Worm (Caenorhabditis elegans) whole organism, midembryonic: Measurements from ENCODE around the gene spp-12.

Source experiments
- T22C8.4 ChIP-seq: fragments of 200-800 bp; sonication (Bioruptor generic); IDR thresholded peaks from 2 replicates; pipeline ENCODE4 v1.3.6; 2022; ENCODE audit warnings: missing genetic modification characterization, missing compliant biosample characterization
- cog-1 ChIP-seq: sonication (generic microtip); optimal IDR thresholded peaks from 2 replicates; lab custom pipeline; 2016; ENCODE audit warnings: missing genetic modification characterization, missing compliant biosample characterization
- flt-1 ChIP-seq: fragments of 200-800 bp; sonication (Bioruptor generic); IDR thresholded peaks from 2 replicates; pipeline ENCODE4 v1.3.6; 2022; ENCODE audit warnings: missing genetic modification characterization, missing compliant biosample characterization
- klf-2 ChIP-seq: fragments of 200-800 bp; sonication (Bioruptor generic); conservative IDR thresholded peaks from 2 replicates; pipeline ENCODE4 v1.3.6; 2022; ENCODE audit warnings: missing genetic modification reagents, missing genetic modification characterization, missing compliant biosample characterization
- med-1 ChIP-seq: sonication (generic microtip); optimal IDR thresholded peaks from 2 replicates; lab custom pipeline; 2017; ENCODE audit warnings: missing genetic modification characterization, mild to moderate bottlenecking, missing compliant biosample characterization, antibody characterized with exemption, missing genetic modification reagents; ENCODE audit not compliant: insufficient read depth
- ref-1 ChIP-seq: fragments of 200-800 bp; sonication (Bioruptor generic); conservative IDR thresholded peaks from 2 replicates; pipeline ENCODE4 v1.3.6; 2022; ENCODE audit warnings: missing genetic modification reagents, missing genetic modification characterization, missing compliant biosample characterization
- tab-1 ChIP-seq: fragments of 200-800 bp; sonication (Bioruptor generic); IDR thresholded peaks from 2 replicates; pipeline ENCODE4 v1.3.6; 2022; ENCODE audit warnings: missing genetic modification characterization, missing compliant biosample characterization
- ztf-23 ChIP-seq: fragments of 200-800 bp; sonication (Bioruptor generic); IDR thresholded peaks from 2 replicates; pipeline ENCODE4 v1.3.6; 2022; ENCODE audit warnings: missing genetic modification reagents, missing genetic modification characterization, missing compliant biosample characterization
- ztf-29 ChIP-seq: fragments of 200-800 bp; sonication (Bioruptor generic); IDR thresholded peaks from 2 replicates; pipeline ENCODE4 v1.3.6; 2022; ENCODE audit warnings: missing genetic modification reagents, missing genetic modification characterization, missing compliant biosample characterization

Gene spp-12

ce11 chrV:13879241-13879640, 10.4 kb upstream of the spp-12 start, which contains the start of gene lbp-7:
Gene lbp-7, plus strand, starts transcription at chrV:13879552.
- no peak for TF ChIP-seq T22C8.4
- no peak for TF ChIP-seq flt-1 (GFP tag; lab: Robert Waterston, UW)
- no peak for TF ChIP-seq klf-2
- TF ChIP-seq tab-1 (GFP tag; lab: Robert Waterston, UW): no peak
- no peak for TF ChIP-seq ztf-29
- TF ChIP-seq ref-1 (GFP tag; lab: Robert Waterston, UW): no peak
- TF ChIP-seq ztf-23 (GFP tag; lab: Robert Waterston, UW): no peak
- no peak for TF ChIP-seq cog-1 (tag; lab: Kevin White, UChicago)
- TF ChIP-seq med-1 (GFP tag; lab: Kevin White, UChicago): no peak

- TF ChIP-seq flt-1 (GFP tag; lab: Robert Waterston, UW) (no peak), tab-1 (GFP tag; lab: Robert Waterston, UW) (no peak), T22C8.4 (no peak), ztf-23 (GFP tag; lab: Robert Waterston, UW) (no peak), ref-1 (GFP tag; lab: Robert Waterston, UW) (no peak)
Measured at ce11 chrV:13880163-13880562, 9.5 kb upstream of the spp-12 start.

ce11 chrV:13880607-13881006, 9.0 kb upstream of the spp-12 start, which contains the start of gene T22G5.3:
Gene T22G5.3, plus strand, starts transcription at chrV:13880907.
- TF ChIP-seq tab-1 (GFP tag; lab: Robert Waterston, UW) (no peak), flt-1 (GFP tag; lab: Robert Waterston, UW) (no peak), med-1 (GFP tag; lab: Kevin White, UChicago) (no peak), ref-1 (GFP tag; lab: Robert Waterston, UW) (no peak), cog-1 (tag; lab: Kevin White, UChicago) (no peak), ztf-23 (GFP tag; lab: Robert Waterston, UW) (no peak), klf-2 (no peak), ztf-29 (no peak), T22C8.4 (no peak)

ce11 chrV:13887358-13887757, 2.3 kb upstream of the spp-12 start, which contains the start of gene srsx-19:
Gene srsx-19, plus strand, starts transcription at chrV:13887658.
- TF ChIP-seq cog-1 (tag; lab: Kevin White, UChicago) (no peak), tab-1 (GFP tag; lab: Robert Waterston, UW) (no peak), flt-1 (GFP tag; lab: Robert Waterston, UW) (no peak), ref-1 (GFP tag; lab: Robert Waterston, UW) (no peak), ztf-29 (no peak), T22C8.4 (no peak), ztf-23 (GFP tag; lab: Robert Waterston, UW) (no peak), klf-2 (no peak), med-1 (GFP tag; lab: Kevin White, UChicago) (no peak)

- TF ChIP-seq ztf-23 (GFP tag; lab: Robert Waterston, UW) (no peak), T22C8.4 (no peak), tab-1 (GFP tag; lab: Robert Waterston, UW) (no peak), flt-1 (GFP tag; lab: Robert Waterston, UW) (no peak), ztf-29 (no peak), cog-1 (tag; lab: Kevin White, UChicago) (no peak), klf-2 (no peak), med-1 (GFP tag; lab: Kevin White, UChicago) (no peak), ref-1 (GFP tag; lab: Robert Waterston, UW) (no peak)
Measured at ce11 chrV:13890473-13890872, 857 bp downstream of the spp-12 start, which contains the start of gene lbp-8. Gene lbp-8, plus strand, starts transcription at chrV:13890773.

- TF ChIP-seq flt-1 (GFP tag; lab: Robert Waterston, UW) (no peak), med-1 (GFP tag; lab: Kevin White, UChicago) (no peak), T22C8.4 (no peak), ztf-23 (GFP tag; lab: Robert Waterston, UW) (no peak), cog-1 (tag; lab: Kevin White, UChicago) (no peak), ztf-29 (no peak), tab-1 (GFP tag; lab: Robert Waterston, UW) (no peak), ref-1 (GFP tag; lab: Robert Waterston, UW) (no peak), klf-2 (no peak)
Measured at ce11 chrV:13891489-13891888, 1.9 kb downstream of the spp-12 start.

ce11 chrV:13892457-13893375, 3.1 kb downstream of the spp-12 start, which contains the start of gene sptl-3:
Gene sptl-3, plus strand, starts transcription at chrV:13893325.
- TF ChIP-seq T22C8.4 (no peak), ztf-23 (GFP tag; lab: Robert Waterston, UW) (no peak), cog-1 (tag; lab: Kevin White, UChicago) (no peak), med-1 (GFP tag; lab: Kevin White, UChicago) (no peak), ztf-29 (no peak), tab-1 (GFP tag; lab: Robert Waterston, UW) (no peak), ref-1 (GFP tag; lab: Robert Waterston, UW) (no peak), klf-2 (no peak), flt-1 (GFP tag; lab: Robert Waterston, UW) (no peak)

- no peak for TF ChIP-seq flt-1 (GFP tag; lab: Robert Waterston, UW)
- TF ChIP-seq tab-1 (GFP tag; lab: Robert Waterston, UW): no peak
- TF ChIP-seq ztf-23 (GFP tag; lab: Robert Waterston, UW): no peak
- no peak for TF ChIP-seq med-1 (GFP tag; lab: Kevin White, UChicago)
- no peak for TF ChIP-seq cog-1 (tag; lab: Kevin White, UChicago)
- TF ChIP-seq ztf-29: no peak
- no peak for TF ChIP-seq ref-1 (GFP tag; lab: Robert Waterston, UW)
- TF ChIP-seq klf-2: no peak
- TF ChIP-seq T22C8.4: no peak
Measured at ce11 chrV:13893583-13893982, 4.0 kb downstream of the spp-12 start.

ce11 chrV:13898356-13898755, 8.7 kb downstream of the spp-12 start, which contains the start of gene cyp-35C1:
Gene cyp-35C1, minus strand, starts transcription at chrV:13898487.
- TF ChIP-seq flt-1 (GFP tag; lab: Robert Waterston, UW) (no peak), klf-2 (no peak), med-1 (GFP tag; lab: Kevin White, UChicago) (no peak), ref-1 (GFP tag; lab: Robert Waterston, UW) (no peak), cog-1 (tag; lab: Kevin White, UChicago) (no peak), ztf-23 (GFP tag; lab: Robert Waterston, UW) (no peak), ztf-29 (no peak), T22C8.4 (no peak), tab-1 (GFP tag; lab: Robert Waterston, UW) (no peak)
